Worm (Caenorhabditis elegans): Measurements from ENCODE around the gene F13B12.7.

Gene F13B12.7

DNA sequence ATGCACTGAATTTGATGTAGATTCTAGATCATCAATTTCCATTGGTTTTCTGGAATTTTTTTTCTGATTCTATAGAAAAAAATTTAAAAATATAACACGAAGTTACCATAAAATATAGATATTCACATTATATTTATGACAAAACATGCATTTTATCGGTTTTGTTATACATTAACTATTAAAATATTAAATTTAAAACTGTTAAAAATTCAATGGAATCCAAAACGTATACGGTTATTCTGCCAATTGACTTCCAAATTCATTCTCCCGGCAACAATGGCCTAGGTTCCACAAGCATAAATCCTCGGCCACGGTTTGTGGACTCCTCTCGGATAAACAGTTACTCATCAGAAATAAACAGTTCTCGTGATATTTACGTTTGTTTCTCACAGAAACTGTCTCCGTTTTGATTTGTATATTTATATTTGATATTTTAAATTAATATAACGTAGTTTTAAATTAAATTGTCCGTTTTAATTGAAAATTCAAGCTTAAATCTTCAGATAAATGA lies 40.1 kb downstream of the F13B12.7 start, which contains the start of the genes F01D4.5 and ced-5 (continued):
- TF ChIP-seq unc-98 (GFP tag; IDR thresholded peaks at IDR 0.05) (peak; percentile 90), zip-4 (GFP tag; optimal IDR thresholded peaks at IDR 0.05) (peak; percentile 73), hpl-2 (GFP tag; optimal IDR thresholded peaks at IDR 0.05) (no peak), nhr-84 (tag; optimal IDR thresholded peaks at IDR 0.05) (no peak), mep-1 (tag; optimal IDR thresholded peaks at IDR 0.05) (peak; percentile 92), lir-3 (tag; optimal IDR thresholded peaks at IDR 0.05; ENCODE audit: poor library complexity) (peak; percentile 98)

DNA sequence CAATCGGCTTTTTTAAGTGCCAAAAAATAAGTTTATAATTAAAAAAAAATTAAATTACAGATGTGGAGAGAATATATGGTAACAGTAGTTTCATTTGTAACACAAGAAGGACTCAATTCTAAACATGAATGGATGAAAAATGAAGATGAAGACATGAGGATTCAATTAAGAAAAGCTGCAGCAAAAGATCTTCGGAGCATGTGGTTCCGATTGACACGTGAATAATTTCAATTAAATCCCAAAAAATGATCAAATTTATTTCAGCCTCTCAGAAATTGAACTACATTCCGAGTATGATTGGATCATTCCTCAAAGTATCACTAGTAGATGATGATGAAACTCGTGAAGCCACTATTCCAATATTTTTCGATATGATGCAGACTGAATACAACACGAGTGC lies 45.8 kb downstream of the F13B12.7 start:
- TF ChIP-seq dsc-1 (tag; optimal IDR thresholded peaks at IDR 0.05), result peak; percentile 98
- TF ChIP-seq egl-27 (tag; optimal IDR thresholded peaks at IDR 0.05), result no peak
- TF ChIP-seq fkh-4 (tag; optimal IDR thresholded peaks at IDR 0.05; ENCODE audit: borderline replicate concordance), result peak; percentile 88
- TF ChIP-seq elt-2 (tag; optimal IDR thresholded peaks at IDR 0.05), result no peak

Measured in whole organism, L1 larva.